Worm (Caenorhabditis elegans) whole organism, L3 larva: ENCODE results near the gene srd-44.

Source experiments
- ZK546.5 ChIP-seq: sonication (generic microtip); optimal IDR thresholded peaks from 2 replicates; lab custom pipeline; 2017; ENCODE audit warnings: missing biosample characterization, missing genetic modification characterization
- ceh-16 ChIP-seq: sonication (generic microtip); optimal IDR thresholded peaks from 2 replicates; lab custom pipeline; 2017; ENCODE audit warnings: missing biosample characterization, missing genetic modification characterization
- fkh-10 ChIP-seq: sonication (generic microtip); optimal IDR thresholded peaks from 2 replicates; lab custom pipeline; 2017; ENCODE audit warnings: missing biosample characterization, missing genetic modification reagents, missing genetic modification characterization
- fos-1 ChIP-seq: fragments of 150-350 bp; optimal IDR thresholded peaks from 2 replicates; lab custom pipeline; 2014; ENCODE audit warnings: missing biosample characterization, missing genetic modification characterization
- lin-39 ChIP-seq: fragments of 150-350 bp; optimal IDR thresholded peaks from 2 replicates; lab custom pipeline; 2018; ENCODE audit warnings: missing biosample characterization, missing genetic modification reagents, missing genetic modification characterization
- nhr-11 ChIP-seq: fragments of 150-350 bp; optimal IDR thresholded peaks from 2 replicates; lab custom pipeline; 2014; ENCODE audit warnings: missing biosample characterization, missing genetic modification characterization
- nhr-237 ChIP-seq: fragments of 150-350 bp; optimal IDR thresholded peaks from 2 replicates; lab custom pipeline; 2014; ENCODE audit warnings: missing biosample characterization, missing genetic modification characterization
- nhr-28 ChIP-seq: fragments of 150-350 bp; optimal IDR thresholded peaks from 2 replicates; lab custom pipeline; 2014; ENCODE audit warnings: missing biosample characterization, missing genetic modification characterization
- pha-4 ChIP-seq: fragments of 150-350 bp; optimal IDR thresholded peaks from 2 replicates; lab custom pipeline; 2014; ENCODE audit warnings: missing biosample characterization, missing genetic modification reagents, missing genetic modification characterization
- sea-2 ChIP-seq: fragments of 150-350 bp; sonication (generic microtip); optimal IDR thresholded peaks from 4 replicates; lab custom pipeline; 2014; ENCODE audit warnings: missing biosample characterization, missing genetic modification reagents, missing genetic modification characterization
- zag-1 ChIP-seq: fragments of 150-350 bp; optimal IDR thresholded peaks from 2 replicates; lab custom pipeline; 2014; ENCODE audit warnings: missing biosample characterization, missing genetic modification characterization
- ztf-11 ChIP-seq: fragments of 150-350 bp; optimal IDR thresholded peaks from 2 replicates; lab custom pipeline; 2014; ENCODE audit warnings: missing biosample characterization, missing genetic modification characterization

DNA sequence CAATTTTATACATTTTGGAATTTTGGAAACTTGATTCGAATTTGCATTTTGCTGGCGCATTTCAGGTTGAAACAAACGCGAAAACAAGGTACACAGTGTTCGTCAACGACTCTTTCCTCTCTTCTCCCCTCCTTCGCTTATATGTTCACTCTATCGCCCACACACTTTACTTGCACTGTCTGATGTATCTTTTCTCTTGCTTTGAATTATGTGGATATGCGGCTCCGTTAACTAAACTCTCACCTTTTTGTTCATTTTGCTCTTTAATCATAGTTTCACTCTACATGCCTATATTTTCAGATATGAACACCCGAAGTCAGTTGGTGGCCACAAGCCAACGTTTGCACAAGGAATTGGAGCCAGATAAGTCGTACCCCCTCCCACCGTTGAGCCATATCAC, 44.0 kb upstream of the srd-44 start, which contains the start of gene W06D11.1:
- TF ChIP-seq lin-39 (tag; lab: Kevin White, UChicago) (no peak), pha-4 (tag; lab: Kevin White, UChicago) (no peak), nhr-28 (tag; lab: Kevin White, UChicago) (no peak), ZK546.5 (tag; lab: Kevin White, UChicago) (no peak), fos-1 (tag; lab: Kevin White, UChicago) (no peak), zag-1 (tag; lab: Kevin White, UChicago) (no peak), nhr-11 (tag; lab: Kevin White, UChicago) (no peak), nhr-237 (no peak), ztf-11 (no peak), fkh-10 (GFP tag; lab: Kevin White, UChicago) (no peak), sea-2 (GFP tag; lab: Kevin White, UChicago) (no peak), ceh-16 (tag; lab: Kevin White, UChicago) (no peak)
